Worm (Caenorhabditis elegans): ENCODE data around the gene F55F10.1.

DNA sequence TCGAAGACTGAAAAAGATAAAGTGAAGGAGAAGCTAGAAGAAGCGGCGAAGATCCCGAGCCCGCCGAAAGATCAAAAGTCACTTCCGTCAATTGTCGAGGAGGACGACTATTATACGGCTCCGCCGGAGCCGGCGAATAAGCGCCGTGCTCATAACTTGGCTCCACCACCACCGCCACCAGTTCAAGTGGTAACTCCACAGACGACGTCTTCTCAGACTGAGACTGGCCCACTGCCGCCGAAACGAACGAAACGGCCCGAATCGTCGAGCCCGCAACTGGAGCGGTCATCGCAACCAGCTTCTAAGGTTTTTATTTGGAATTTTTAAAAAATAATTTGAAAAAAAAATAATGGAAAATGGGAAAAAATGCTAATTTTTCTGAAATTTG, 51.3 kb downstream of the F55F10.1 start:
- no peak for TF ChIP-seq R02D3.7 (tag; optimal IDR thresholded peaks at IDR 0.05)
- TF ChIP-seq pha-4 (tag; optimal IDR thresholded peaks at IDR 0.05) = no peak
- TF ChIP-seq unc-39 (tag; optimal IDR thresholded peaks at IDR 0.05) = no peak
- TF ChIP-seq fkh-10 (GFP tag; optimal IDR thresholded peaks at IDR 0.05) = no peak
- no peak for TF ChIP-seq ama-1 (optimal IDR thresholded peaks at IDR 0.05)
- TF ChIP-seq nhr-76 (tag; optimal IDR thresholded peaks at IDR 0.05) = no peak
- no peak for TF ChIP-seq nhr-12 (tag; optimal IDR thresholded peaks at IDR 0.05)
- TF ChIP-seq skn-1 (tag; optimal IDR thresholded peaks at IDR 0.05) = no peak
